Fruit fly (Drosophila melanogaster): ENCODE data around the gene Itgbn.

Gene Itgbn

DNA sequence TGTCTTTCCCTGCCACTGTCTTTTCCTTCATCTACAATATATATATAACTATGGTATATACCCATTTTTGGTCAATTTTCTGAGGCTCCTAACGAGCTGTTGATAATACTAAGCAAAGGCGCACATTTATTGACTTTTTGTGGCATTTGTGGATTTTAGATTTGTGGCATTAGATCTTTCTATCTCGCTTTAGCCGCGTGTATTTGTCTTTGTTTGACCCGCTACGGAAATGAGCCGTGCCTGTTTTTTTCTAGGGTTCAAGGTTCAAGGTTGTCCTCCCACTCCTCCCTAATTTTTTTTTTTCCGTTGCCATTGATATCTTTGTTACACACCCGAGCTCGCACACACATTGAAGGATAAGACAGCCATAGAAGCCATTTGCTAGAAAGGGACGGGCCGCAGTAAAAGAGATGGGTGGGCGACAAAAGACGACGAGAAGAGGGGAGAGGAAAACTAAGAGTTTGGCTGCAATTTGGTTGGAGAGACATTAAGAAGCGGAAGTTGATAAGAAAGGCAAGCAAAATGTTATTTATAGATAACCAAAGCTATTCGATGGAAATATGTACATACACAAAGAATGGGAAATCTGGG is 13.2 kb upstream of the Itgbn start (continued):
- no peak for TF ChIP-seq MBD-R2 (GFP tag; IDR thresholded peaks at IDR 0.05)
- no peak for TF ChIP-seq Ptx1 (GFP tag; IDR thresholded peaks at IDR 0.05)
- TF ChIP-seq Hr78 (GFP tag; optimal IDR thresholded peaks at IDR 0.05): peak in 1 of 2 experiments; percentile 93
- no peak for TF ChIP-seq CG15601 (tag; optimal IDR thresholded peaks at IDR 0.05)
- no peak for TF ChIP-seq ems (GFP tag; optimal IDR thresholded peaks at IDR 0.05)
- peak; percentile 33 for TF ChIP-seq ac (GFP tag; optimal IDR thresholded peaks at IDR 0.05)
- TF ChIP-seq CG7357 (GFP tag; IDR thresholded peaks at IDR 0.05): no peak
- no peak for TF ChIP-seq salm (tag; optimal IDR thresholded peaks at IDR 0.05)
- no peak for TF ChIP-seq CG16813 (GFP tag; IDR thresholded peaks at IDR 0.05; ENCODE audit: partially characterized antibody)
- no peak for TF ChIP-seq CG6272 (GFP tag; IDR thresholded peaks at IDR 0.05)
- TF ChIP-seq fd102C (GFP tag; optimal IDR thresholded peaks at IDR 0.05): no peak
- no peak for TF ChIP-seq rib (GFP tag; IDR thresholded peaks at IDR 0.05)
- no peak for TF ChIP-seq vvl (GFP tag; IDR thresholded peaks at IDR 0.05)
- no peak for TF ChIP-seq CG10565 (GFP tag; optimal IDR thresholded peaks at IDR 0.05)
- TF ChIP-seq CG2678 (tag; optimal IDR thresholded peaks at IDR 0.05): no peak
- TF ChIP-seq Abd-B (GFP tag; optimal IDR thresholded peaks at IDR 0.05): no peak
- TF ChIP-seq schlank (tag; optimal IDR thresholded peaks at IDR 0.05): no peak
- no peak for TF ChIP-seq hbn (GFP tag; IDR thresholded peaks at IDR 0.05; ENCODE audit: partially characterized antibody)
- 0 out of 3 replicates have a peak, but pooled peaks have one; percentile 23 for TF ChIP-seq otp (GFP tag; IDR thresholded peaks at IDR 0.05)
- no peak for TF ChIP-seq Lim3 (GFP tag; IDR thresholded peaks at IDR 0.05)
- TF ChIP-seq fd3F (GFP tag; optimal IDR thresholded peaks at IDR 0.05): no peak
- no peak for TF ChIP-seq Hr51 (GFP tag; optimal IDR thresholded peaks at IDR 0.05)
- no peak for TF ChIP-seq slou (GFP tag; optimal IDR thresholded peaks at IDR 0.05)
- TF ChIP-seq CG10959 (GFP tag; IDR thresholded peaks at IDR 0.05): no peak
- no peak for TF ChIP-seq sr (GFP tag; IDR thresholded peaks at IDR 0.05)
- TF ChIP-seq stc (GFP tag; IDR thresholded peaks at IDR 0.05): no peak
- TF ChIP-seq CG9727 (GFP tag; optimal IDR thresholded peaks at IDR 0.05): peak; percentile 4
- no peak for TF ChIP-seq Stat92E (GFP tag; optimal IDR thresholded peaks at IDR 0.05)
- TF ChIP-seq CG4360 (GFP tag; IDR thresholded peaks at IDR 0.05): 0 out of 2 replicates have a peak, but pooled peaks have one; percentile 28
- TF ChIP-seq CG3163 (GFP tag; optimal IDR thresholded peaks at IDR 0.05): no peak
- no peak for TF ChIP-seq CG17612 (GFP tag; IDR thresholded peaks at IDR 0.05)
- no peak for TF ChIP-seq TFAM (GFP tag; optimal IDR thresholded peaks at IDR 0.05)
- TF ChIP-seq jigr1 (GFP tag; IDR thresholded peaks at IDR 0.05): no peak
- no peak for TF ChIP-seq CG12219 (GFP tag; optimal IDR thresholded peaks at IDR 0.05)
- no peak for TF ChIP-seq da (GFP tag; optimal IDR thresholded peaks at IDR 0.05)
- TF ChIP-seq CG14965 (GFP tag; optimal IDR thresholded peaks at IDR 0.05; ENCODE audit: borderline replicate concordance): no peak
- TF ChIP-seq ci (GFP tag; IDR thresholded peaks at IDR 0.05): 0 out of 3 replicates have a peak, but pooled peaks have one; percentile 6
- TF ChIP-seq Mes4 (GFP tag; optimal IDR thresholded peaks at IDR 0.05): no peak
- TF ChIP-seq Deaf1 (tag; optimal IDR thresholded peaks at IDR 0.05): no peak
- TF ChIP-seq Atf3 (GFP tag; optimal IDR thresholded peaks at IDR 0.05): no peak
- TF ChIP-seq CG13775 (GFP tag; optimal IDR thresholded peaks at IDR 0.05): no peak
- no peak for TF ChIP-seq ato (GFP tag; IDR thresholded peaks at IDR 0.05; ENCODE audit: partially characterized antibody)
- TF ChIP-seq B-H1 (GFP tag; IDR thresholded peaks at IDR 0.05): no peak
- no peak for TF ChIP-seq CG11695 (GFP tag; IDR thresholded peaks at IDR 0.05)
- TF ChIP-seq MESR4 (GFP tag; optimal IDR thresholded peaks at IDR 0.05): no peak
- no peak for TF ChIP-seq Trl (optimal IDR thresholded peaks at IDR 0.05)
- no peak for TF ChIP-seq Trl (GFP tag; optimal IDR thresholded peaks at IDR 0.05)
- TF ChIP-seq CG11456 (GFP tag; IDR thresholded peaks at IDR 0.05): no peak
- TF ChIP-seq trem (tag; optimal IDR thresholded peaks at IDR 0.05): peak; percentile 1
- no peak for TF ChIP-seq CG9215 (GFP tag; IDR thresholded peaks at IDR 0.05)
- TF ChIP-seq dmrt99B (tag; optimal IDR thresholded peaks at IDR 0.05): no peak

Measured in whole organism, embryonic.